Fruit fly (Drosophila melanogaster) whole organism, prepupa: Measurements from ENCODE around the gene CG11726.

Experiments
- Blimp-1 ChIP-seq: fragments of 200-800 bp; sonication (Bioruptor generic); optimal IDR thresholded peaks from 3 replicates; lab custom pipeline; 2017; ENCODE audit warnings: missing biosample characterization, missing genetic modification characterization, mild to moderate bottlenecking, moderate library complexity, missing genetic modification reagents
- CG10631 ChIP-seq: fragments of 200-800 bp; sonication (Bioruptor generic); optimal IDR thresholded peaks from 2 replicates; lab custom pipeline; 2016; ENCODE audit warnings: missing biosample characterization, missing genetic modification characterization
- CG11294 ChIP-seq: fragments of 200-800 bp; sonication (Bioruptor generic); IDR thresholded peaks from 2 replicates; pipeline ENCODE4 v1.3.6; 2022; ENCODE audit warnings: missing biosample characterization, missing genetic modification characterization
- CG11762 ChIP-seq: fragments of 200-800 bp; sonication (Bioruptor generic); optimal IDR thresholded peaks from 3 replicates; lab custom pipeline; 2016; ENCODE audit warnings: missing biosample characterization, missing genetic modification characterization; ENCODE audit not compliant: insufficient read depth
- CG11902 ChIP-seq: fragments of 200-800 bp; sonication (Bioruptor generic); optimal IDR thresholded peaks from 3 replicates; lab custom pipeline; 2016; ENCODE audit warnings: missing biosample characterization, missing genetic modification characterization
- CG16779 ChIP-seq: fragments of 200-800 bp; sonication (Bioruptor generic); optimal IDR thresholded peaks from 3 replicates; lab custom pipeline; 2017; ENCODE audit warnings: missing biosample characterization, mild to moderate bottlenecking, missing genetic modification characterization
- CG32006 ChIP-seq: fragments of 200-800 bp; sonication (Bioruptor generic); optimal IDR thresholded peaks from 3 replicates; lab custom pipeline; 2017; ENCODE audit warnings: missing biosample characterization, mild to moderate bottlenecking, missing genetic modification characterization
- CG34406 ChIP-seq: fragments of 200-800 bp; sonication (Bioruptor generic); optimal IDR thresholded peaks from 3 replicates; lab custom pipeline; 2016; ENCODE audit warnings: missing biosample characterization, missing genetic modification characterization
- CG4318 ChIP-seq: fragments of 200-800 bp; sonication (Bioruptor generic); optimal IDR thresholded peaks from 3 replicates; lab custom pipeline; 2017; ENCODE audit warnings: missing biosample characterization, mild to moderate bottlenecking, missing genetic modification characterization
- CG6163 ChIP-seq: fragments of 200-800 bp; sonication (Bioruptor generic); IDR thresholded peaks from 3 replicates; pipeline ENCODE4 v1.3.6; 2022; ENCODE audit warnings: missing biosample characterization, missing genetic modification characterization
- CG6792 ChIP-seq: fragments of 200-800 bp; sonication (Bioruptor generic); optimal IDR thresholded peaks from 3 replicates; lab custom pipeline; 2016; ENCODE audit warnings: missing biosample characterization, missing genetic modification characterization
- CG6808 ChIP-seq: fragments of 200-800 bp; sonication (Bioruptor generic); optimal IDR thresholded peaks from 3 replicates; lab custom pipeline; 2017; ENCODE audit warnings: missing biosample characterization, missing genetic modification characterization, mild to moderate bottlenecking, moderate library complexity, missing genetic modification reagents
- CG6854 ChIP-seq: fragments of 200-800 bp; sonication (Bioruptor generic); optimal IDR thresholded peaks from 2 replicates; lab custom pipeline; 2017; ENCODE audit warnings: missing biosample characterization, mild to moderate bottlenecking, missing genetic modification characterization
- CG7368 ChIP-seq: fragments of 200-800 bp; sonication (Bioruptor generic); optimal IDR thresholded peaks from 3 replicates; lab custom pipeline; 2016; ENCODE audit warnings: missing biosample characterization, missing genetic modification characterization
- CG8119 ChIP-seq: fragments of 200-800 bp; sonication (Bioruptor generic); IDR thresholded peaks from 3 replicates; pipeline ENCODE4 v1.3.6; 2022; ENCODE audit warnings: missing biosample characterization, missing genetic modification characterization
- CG8632 ChIP-seq: fragments of 200-800 bp; sonication (Bioruptor generic); optimal IDR thresholded peaks from 3 replicates; lab custom pipeline; 2016; ENCODE audit warnings: missing biosample characterization, missing genetic modification characterization
- Eip75B ChIP-seq: fragments of 200-800 bp; sonication (Bioruptor generic); optimal IDR thresholded peaks from 3 replicates; lab custom pipeline; 2016; ENCODE audit warnings: missing biosample characterization, missing genetic modification characterization
- Eip78C ChIP-seq: fragments of 200-800 bp; sonication (Bioruptor generic); peaks from one replicate; lab custom pipeline; 2016; ENCODE audit warnings: missing biosample characterization, missing genetic modification characterization
- Eip93F ChIP-seq: fragments of 200-800 bp; sonication (Bioruptor generic); optimal IDR thresholded peaks from 2 replicates; lab custom pipeline; 2016; ENCODE audit warnings: missing biosample characterization, mild to moderate bottlenecking, missing genetic modification characterization
- Hr39 ChIP-seq: fragments of 200-800 bp; sonication (Bioruptor generic); optimal IDR thresholded peaks from 2 replicates; lab custom pipeline; 2016; ENCODE audit warnings: missing biosample characterization, missing genetic modification characterization
- Hr4 ChIP-seq: fragments of 200-800 bp; sonication (Bioruptor generic); optimal IDR thresholded peaks from 3 replicates; lab custom pipeline; 2016; ENCODE audit warnings: missing biosample characterization, missing genetic modification characterization
- Lpt ChIP-seq: fragments of 200-800 bp; sonication (Bioruptor generic); optimal IDR thresholded peaks from 3 replicates; lab custom pipeline; 2016; ENCODE audit warnings: missing biosample characterization, missing genetic modification characterization
- Met ChIP-seq: fragments of 200-800 bp; sonication (Bioruptor generic); optimal IDR thresholded peaks from 3 replicates; lab custom pipeline; 2016; ENCODE audit warnings: missing biosample characterization, missing genetic modification characterization
- OdsH ChIP-seq: fragments of 200-800 bp; sonication (Bioruptor generic); optimal IDR thresholded peaks from 3 replicates; lab custom pipeline; 2016; ENCODE audit warnings: missing biosample characterization, missing genetic modification characterization
- Sox102F ChIP-seq: fragments of 200-800 bp; sonication (Bioruptor generic); optimal IDR thresholded peaks from 2 replicates; lab custom pipeline; 2016; ENCODE audit warnings: missing biosample characterization, mild to moderate bottlenecking, missing genetic modification characterization
- Sox15 ChIP-seq: fragments of 200-800 bp; sonication (Bioruptor generic); optimal IDR thresholded peaks from 3 replicates; lab custom pipeline; 2016; ENCODE audit warnings: missing biosample characterization, missing genetic modification characterization
- acj6 ChIP-seq: fragments of 200-800 bp; sonication (Bioruptor generic); optimal IDR thresholded peaks from 3 replicates; lab custom pipeline; 2016; ENCODE audit warnings: missing biosample characterization, missing genetic modification characterization
- dac ChIP-seq: fragments of 200-800 bp; sonication (Bioruptor generic); optimal IDR thresholded peaks from 2 replicates; lab custom pipeline; 2017; ENCODE audit warnings: missing biosample characterization, mild to moderate bottlenecking, missing genetic modification characterization
- eg ChIP-seq: fragments of 200-800 bp; sonication (Bioruptor generic); IDR thresholded peaks from 3 replicates; pipeline ENCODE4 v1.3.6; 2022; ENCODE audit warnings: missing biosample characterization, missing genetic modification characterization
- esn ChIP-seq: fragments of 200-800 bp; sonication (Bioruptor generic); optimal IDR thresholded peaks from 2 replicates; lab custom pipeline; 2016; ENCODE audit warnings: missing biosample characterization, mild to moderate bottlenecking, missing genetic modification characterization, moderate library complexity
- fd59A ChIP-seq: fragments of 200-800 bp; sonication (Bioruptor generic); optimal IDR thresholded peaks from 2 replicates; lab custom pipeline; 2017; ENCODE audit warnings: missing biosample characterization, mild to moderate bottlenecking, missing genetic modification characterization, missing genetic modification reagents
- fd85E ChIP-seq: fragments of 200-800 bp; sonication (Bioruptor generic); optimal IDR thresholded peaks from 3 replicates; lab custom pipeline; 2016; ENCODE audit warnings: missing biosample characterization, missing genetic modification characterization
- salr ChIP-seq, 2 experiments: fragments of 200-800 bp; sonication (Bioruptor generic); optimal IDR thresholded peaks; 3 replicates each; lab custom pipeline; 2016 to 2018; ENCODE audit warnings: missing biosample characterization in 2 of 2, missing genetic modification characterization in 2 of 2, mild to moderate bottlenecking in 1 of 2
- spab ChIP-seq: fragments of 200-800 bp; sonication (Bioruptor generic); optimal IDR thresholded peaks from 2 replicates; lab custom pipeline; 2017; ENCODE audit warnings: missing biosample characterization, mild to moderate bottlenecking, missing genetic modification characterization, missing genetic modification reagents
- svp ChIP-seq: fragments of 200-800 bp; sonication (Bioruptor generic); peaks from one replicate; lab custom pipeline; 2016; ENCODE audit warnings: missing biosample characterization, missing genetic modification characterization
- vri ChIP-seq: fragments of 200-800 bp; sonication (Bioruptor generic); optimal IDR thresholded peaks from 3 replicates; lab custom pipeline; 2016; ENCODE audit warnings: missing biosample characterization, mild to moderate bottlenecking, missing genetic modification characterization

Gene CG11726

DNA sequence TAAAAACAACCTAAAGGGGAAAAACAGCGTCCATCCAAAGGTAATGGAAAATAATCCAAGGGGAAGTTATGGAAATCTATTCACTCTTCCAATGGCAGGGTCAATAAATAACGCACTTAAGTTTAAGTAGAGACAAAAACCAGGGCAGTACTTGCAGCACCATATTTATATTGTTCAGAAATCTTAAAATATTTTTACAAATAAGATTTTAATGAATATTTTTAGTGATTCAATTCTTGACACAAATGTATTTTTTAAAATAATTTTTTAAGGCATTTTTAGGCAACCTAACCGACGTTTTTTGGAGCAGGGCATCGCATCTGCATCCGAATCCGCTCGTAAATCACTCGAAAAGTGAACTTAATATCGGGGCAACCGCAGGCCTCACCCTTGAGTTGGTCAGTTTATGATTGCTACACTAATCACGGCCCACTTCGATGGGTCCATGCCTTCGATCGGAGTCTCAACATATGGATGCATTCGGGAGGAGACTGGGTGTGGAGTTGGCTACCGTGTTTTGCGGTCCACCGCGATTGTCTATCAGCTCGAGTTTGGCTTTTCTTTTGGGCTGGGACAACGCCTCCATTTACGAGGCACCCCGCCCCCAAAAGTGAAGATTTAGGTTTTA, 12.8 kb downstream of the CG11726 start (continued):
- peak in 1 of 2 experiments; percentile 23 for TF ChIP-seq salr (GFP tag; optimal IDR thresholded peaks at IDR 0.05; lab: Kevin White, UChicago)
- TF ChIP-seq CG32006 (GFP tag; lab: Kevin White, UChicago) = peak; percentile 10
- TF ChIP-seq fd85E (GFP tag; lab: Kevin White, UChicago) = no peak
- no peak for TF ChIP-seq eg (GFP tag; lab: Robert Waterston, UW)
- peak; percentile 41 for TF ChIP-seq CG34406 (GFP tag; lab: Kevin White, UChicago)
- no peak for TF ChIP-seq Blimp-1 (GFP tag; lab: Kevin White, UChicago)
- no peak for TF ChIP-seq CG11294 (GFP tag; lab: Robert Waterston, UW)
- TF ChIP-seq CG10631 (GFP tag; lab: Kevin White, UChicago) = peak; percentile 55
- TF ChIP-seq, all 60 proteins: peak for 28

DNA sequence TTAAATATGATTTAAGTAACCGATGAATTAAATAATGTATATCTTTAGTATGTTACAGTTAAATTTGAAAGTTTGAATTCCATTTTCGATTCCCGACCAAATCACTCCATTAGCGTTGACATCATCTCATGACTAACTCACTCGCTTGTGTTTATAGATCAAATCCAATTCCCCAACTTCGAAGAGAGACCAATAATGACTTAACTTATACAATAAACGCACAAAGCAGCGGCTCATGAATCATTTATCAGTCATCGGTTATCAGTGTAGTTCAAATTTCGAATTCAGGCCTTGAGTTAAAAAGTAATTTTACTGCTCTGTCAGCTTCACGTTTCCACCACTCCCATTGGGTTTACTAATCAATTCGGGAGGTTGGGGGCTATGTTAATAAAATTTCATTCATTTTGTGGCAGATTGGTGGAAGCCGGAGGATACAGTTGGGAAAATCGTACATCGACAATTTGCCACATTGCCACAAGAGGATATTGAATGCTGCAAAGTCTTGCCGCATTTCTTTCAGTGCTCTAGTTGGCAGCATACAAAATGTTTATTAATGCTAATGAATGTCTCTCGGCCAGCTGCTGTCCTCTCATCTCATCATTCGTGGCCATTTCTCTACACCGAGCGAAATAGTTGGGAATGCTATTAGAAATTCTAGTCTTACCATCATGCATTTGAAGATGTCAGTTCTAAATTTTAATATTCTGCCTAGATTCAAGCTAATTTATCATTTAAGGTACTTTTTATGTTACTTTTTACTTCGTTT, 14.0 kb downstream of the CG11726 start:
- TF ChIP-seq spab (GFP tag; lab: Kevin White, UChicago) (no peak), CG8632 (GFP tag; lab: Kevin White, UChicago) (no peak), svp (GFP tag; lab: Kevin White, UChicago) (peak; percentile 61), fd85E (GFP tag; lab: Kevin White, UChicago) (no peak), OdsH (GFP tag; lab: Kevin White, UChicago) (no peak), CG11762 (GFP tag; lab: Kevin White, UChicago) (no peak), CG32006 (GFP tag; lab: Kevin White, UChicago) (peak; percentile 36), Hr4 (GFP tag; lab: Kevin White, UChicago) (peak; percentile 16), vri (GFP tag; lab: Kevin White, UChicago) (no peak), salr (GFP tag; optimal IDR thresholded peaks at IDR 0.05; lab: Kevin White, UChicago) (no peak), dac (GFP tag; lab: Kevin White, UChicago) (no peak), Eip78C (peak; percentile 60), CG6808 (GFP tag; lab: Kevin White, UChicago) (no peak), eg (GFP tag; lab: Robert Waterston, UW) (no peak), acj6 (GFP tag; lab: Kevin White, UChicago) (peak; percentile 13), Eip75B (no peak), CG10631 (GFP tag; lab: Kevin White, UChicago) (no peak), CG11902 (no peak), CG8119 (GFP tag; lab: Robert Waterston, UW) (0 out of 3 replicates have a peak, but pooled peaks have one; percentile 15), CG4318 (GFP tag; lab: Kevin White, UChicago) (peak; percentile 0), esn (GFP tag; lab: Kevin White, UChicago) (peak; percentile 7)

DNA sequence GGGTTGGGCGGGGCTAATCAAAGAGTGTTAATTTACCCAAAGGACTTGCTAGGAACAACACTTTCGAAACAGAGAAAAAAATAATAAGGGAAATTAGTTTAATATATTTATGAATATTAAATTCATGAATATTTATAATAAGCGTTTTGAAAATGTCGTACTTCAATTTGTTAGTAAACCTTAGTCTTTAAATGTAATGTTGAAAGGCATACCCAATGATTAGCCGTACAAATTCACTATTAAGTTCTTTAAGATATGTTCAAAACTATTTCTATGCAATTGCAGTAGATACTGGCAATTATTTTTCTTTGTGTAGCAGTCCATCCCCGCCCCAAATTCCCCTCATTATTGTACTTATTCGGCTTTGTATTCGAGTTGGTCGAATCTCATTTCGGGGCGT, 16.0 kb downstream of the CG11726 start:
- no peak for TF ChIP-seq Lpt (GFP tag; lab: Kevin White, UChicago)
- no peak for TF ChIP-seq OdsH (GFP tag; lab: Kevin White, UChicago)
- no peak for TF ChIP-seq salr (GFP tag; optimal IDR thresholded peaks at IDR 0.05; lab: Kevin White, UChicago)
- TF ChIP-seq Eip93F = no peak
- no peak for TF ChIP-seq fd59A (GFP tag; lab: Kevin White, UChicago)
- no peak for TF ChIP-seq dac (GFP tag; lab: Kevin White, UChicago)
- TF ChIP-seq CG6808 (GFP tag; lab: Kevin White, UChicago) = no peak
- TF ChIP-seq Met = no peak

dm6 chr3L:11413697-11414096, 19.2 kb downstream of the CG11726 start:
- no peak for TF ChIP-seq CG6854 (GFP tag; lab: Kevin White, UChicago)
- no peak for TF ChIP-seq Sox15 (GFP tag; lab: Kevin White, UChicago)
- TF ChIP-seq CG6792 (GFP tag; lab: Kevin White, UChicago) = no peak
- TF ChIP-seq svp (GFP tag; lab: Kevin White, UChicago) = peak; percentile 40
- no peak for TF ChIP-seq Sox102F (GFP tag; lab: Kevin White, UChicago)
- no peak for TF ChIP-seq CG6163 (GFP tag; lab: Robert Waterston, UW)
- TF ChIP-seq CG7368 (GFP tag; lab: Kevin White, UChicago) = no peak
- TF ChIP-seq CG16779 = no peak
- no peak for TF ChIP-seq Hr39 (GFP tag; lab: Kevin White, UChicago)
